Worm (Caenorhabditis elegans): Measurements from ENCODE around the gene cbp-1.

- TF ChIP-seq ama-1 (optimal IDR thresholded peaks at IDR 0.05) (no peak), ceh-28 (tag; optimal IDR thresholded peaks at IDR 0.05) (no peak), nhr-11 (tag; optimal IDR thresholded peaks at IDR 0.05) (no peak), nhr-28 (tag; optimal IDR thresholded peaks at IDR 0.05) (no peak), aly-2 (tag; optimal IDR thresholded peaks at IDR 0.05) (no peak), pha-4 (GFP tag; IDR thresholded peaks at IDR 0.05) (no peak), pha-4 (tag; optimal IDR thresholded peaks at IDR 0.05) (no peak), mdl-1 (tag; optimal IDR thresholded peaks at IDR 0.05) (no peak), spr-3 (GFP tag; optimal IDR thresholded peaks at IDR 0.05) (no peak), nhr-25 (tag; optimal IDR thresholded peaks at IDR 0.05; ENCODE audit: borderline replicate concordance, insufficient read depth) (no peak), lir-3 (tag; optimal IDR thresholded peaks at IDR 0.05) (no peak)
Observed at ce11 chrIII:9796448-9796847, 30.1 kb downstream of the cbp-1 start, which contains the start of gene srxa-10.

Data from whole organism, L4 larva.